Worm (Caenorhabditis elegans) whole organism, mixed stage, embryonic: ENCODE data around the gene Y111B2A.1.

Experiments
- M03D4.4 ChIP-seq: sonication (generic microtip); optimal IDR thresholded peaks from 2 replicates; lab custom pipeline; 2017; ENCODE audit warnings: mild to moderate bottlenecking, missing genetic modification characterization, missing compliant biosample characterization
- bed-3 ChIP-seq: fragments of 200-800 bp; sonication (Bioruptor generic); optimal IDR thresholded peaks from 3 replicates; lab custom pipeline; 2018; ENCODE audit warnings: mild to moderate bottlenecking, missing genetic modification characterization, moderate library complexity, missing compliant biosample characterization
- ceh-39 ChIP-seq: fragments of 150-350 bp; optimal IDR thresholded peaks from 2 replicates; lab custom pipeline; 2014; ENCODE audit warnings: missing biosample characterization, missing genetic modification characterization
- ceh-43 ChIP-seq: fragments of 200-800 bp; sonication (Bioruptor generic); optimal IDR thresholded peaks from 2 replicates; lab custom pipeline; 2018; ENCODE audit warnings: mild to moderate bottlenecking, missing genetic modification characterization, moderate library complexity, missing compliant biosample characterization
- ceh-83 ChIP-seq: fragments of 200-800 bp; sonication (Bioruptor generic); optimal IDR thresholded peaks from 2 replicates; lab custom pipeline; 2018; ENCODE audit warnings: mild to moderate bottlenecking, missing genetic modification characterization, missing compliant biosample characterization
- ces-1 ChIP-seq: fragments of 150-350 bp; optimal IDR thresholded peaks from 2 replicates; lab custom pipeline; 2014; ENCODE audit warnings: missing biosample characterization, missing genetic modification reagents, missing genetic modification characterization
- cnd-1 ChIP-seq: fragments of 200-800 bp; sonication (Bioruptor generic); optimal IDR thresholded peaks from 2 replicates; lab custom pipeline; 2018; ENCODE audit warnings: mild to moderate bottlenecking, missing genetic modification characterization, missing compliant biosample characterization
- drap-1 ChIP-seq: fragments of 200-800 bp; sonication (Bioruptor generic); optimal IDR thresholded peaks from 3 replicates; lab custom pipeline; 2018; ENCODE audit warnings: mild to moderate bottlenecking, missing genetic modification characterization, missing compliant biosample characterization
- elt-1 ChIP-seq: sonication (generic microtip); optimal IDR thresholded peaks from 2 replicates; lab custom pipeline; 2017; ENCODE audit warnings: missing genetic modification characterization, mild to moderate bottlenecking, missing compliant biosample characterization, antibody characterized with exemption, moderate library complexity, borderline replicate concordance; ENCODE audit not compliant: insufficient read depth
- flh-1 ChIP-seq: fragments of 200-800 bp; sonication (Bioruptor generic); optimal IDR thresholded peaks from 2 replicates; lab custom pipeline; 2018; ENCODE audit warnings: mild to moderate bottlenecking, missing genetic modification characterization, moderate library complexity, missing compliant biosample characterization
- ham-2 ChIP-seq: fragments of 200-800 bp; sonication (Bioruptor generic); optimal IDR thresholded peaks from 2 replicates; lab custom pipeline; 2018; ENCODE audit warnings: mild to moderate bottlenecking, missing genetic modification characterization, missing compliant biosample characterization
- hlh-1 ChIP-seq: fragments of 150-350 bp; optimal IDR thresholded peaks from 2 replicates; lab custom pipeline; 2014; ENCODE audit warnings: missing biosample characterization, missing genetic modification reagents, missing genetic modification characterization
- lin-13 ChIP-seq: fragments of 150-350 bp; optimal IDR thresholded peaks from 2 replicates; lab custom pipeline; 2014; ENCODE audit warnings: missing biosample characterization, missing genetic modification characterization
- lin-32 ChIP-seq: fragments of 200-800 bp; sonication (Bioruptor generic); optimal IDR thresholded peaks from 2 replicates; lab custom pipeline; 2018; ENCODE audit warnings: mild to moderate bottlenecking, missing genetic modification characterization, missing compliant biosample characterization
- lsy-2 ChIP-seq: fragments of 150-350 bp; optimal IDR thresholded peaks from 2 replicates; lab custom pipeline; 2014; ENCODE audit warnings: missing biosample characterization, missing genetic modification characterization
- mep-1 ChIP-seq: fragments of 150-350 bp; optimal IDR thresholded peaks from 2 replicates; lab custom pipeline; 2017; ENCODE audit warnings: missing biosample characterization, missing genetic modification reagents, missing genetic modification characterization, inconsistent platforms
- nhr-12 ChIP-seq: fragments of 150-350 bp; optimal IDR thresholded peaks from 2 replicates; lab custom pipeline; 2014; ENCODE audit warnings: missing biosample characterization, missing genetic modification characterization
- nhr-2 ChIP-seq: fragments of 150-350 bp; optimal IDR thresholded peaks from 2 replicates; lab custom pipeline; 2014; ENCODE audit warnings: missing biosample characterization, missing genetic modification characterization
- nhr-237 ChIP-seq: fragments of 150-350 bp; optimal IDR thresholded peaks from 2 replicates; lab custom pipeline; 2014; ENCODE audit warnings: missing biosample characterization, missing genetic modification characterization
- nhr-28 ChIP-seq: fragments of 150-350 bp; optimal IDR thresholded peaks from 2 replicates; lab custom pipeline; 2014; ENCODE audit warnings: missing biosample characterization, missing genetic modification characterization
- nhr-76 ChIP-seq: sonication (generic microtip); optimal IDR thresholded peaks from 2 replicates; lab custom pipeline; 2017; ENCODE audit warnings: missing biosample characterization, missing genetic modification characterization
- pha-4 ChIP-seq: fragments of 150-350 bp; optimal IDR thresholded peaks from 2 replicates; lab custom pipeline; 2018; ENCODE audit warnings: missing biosample characterization, missing genetic modification reagents, missing genetic modification characterization
- sem-2 ChIP-seq: fragments of 200-800 bp; sonication (Bioruptor generic); optimal IDR thresholded peaks from 2 replicates; lab custom pipeline; 2018; ENCODE audit warnings: mild to moderate bottlenecking, missing genetic modification characterization, missing compliant biosample characterization
- snpc-4 ChIP-seq: fragments of 150-350 bp; optimal IDR thresholded peaks from 2 replicates; lab custom pipeline; 2014; ENCODE audit warnings: missing biosample characterization, missing genetic modification characterization
- sptf-1 ChIP-seq: sonication (generic microtip); optimal IDR thresholded peaks from 2 replicates; lab custom pipeline; 2017; ENCODE audit warnings: mild to moderate bottlenecking, missing genetic modification characterization, moderate library complexity, missing compliant biosample characterization
- unc-120 ChIP-seq: sonication (generic microtip); optimal IDR thresholded peaks from 2 replicates; lab custom pipeline; 2017; ENCODE audit warnings: missing genetic modification characterization, missing compliant biosample characterization; ENCODE audit not compliant: poor library complexity, severe bottlenecking
- unc-39 ChIP-seq: fragments of 150-350 bp; optimal IDR thresholded peaks from 2 replicates; lab custom pipeline; 2014; ENCODE audit warnings: missing biosample characterization, missing genetic modification characterization
- unc-62 ChIP-seq: fragments of 150-350 bp; optimal IDR thresholded peaks from 2 replicates; lab custom pipeline; 2014; ENCODE audit warnings: missing biosample characterization, missing genetic modification reagents, missing genetic modification characterization
- zip-8 ChIP-seq: fragments of 150-350 bp; optimal IDR thresholded peaks from 2 replicates; lab custom pipeline; 2014; ENCODE audit warnings: missing biosample characterization, missing genetic modification characterization
- ztf-11 ChIP-seq: fragments of 150-350 bp; optimal IDR thresholded peaks from 2 replicates; lab custom pipeline; 2014; ENCODE audit warnings: missing biosample characterization, missing genetic modification characterization

Y111B2A.1 gene

DNA sequence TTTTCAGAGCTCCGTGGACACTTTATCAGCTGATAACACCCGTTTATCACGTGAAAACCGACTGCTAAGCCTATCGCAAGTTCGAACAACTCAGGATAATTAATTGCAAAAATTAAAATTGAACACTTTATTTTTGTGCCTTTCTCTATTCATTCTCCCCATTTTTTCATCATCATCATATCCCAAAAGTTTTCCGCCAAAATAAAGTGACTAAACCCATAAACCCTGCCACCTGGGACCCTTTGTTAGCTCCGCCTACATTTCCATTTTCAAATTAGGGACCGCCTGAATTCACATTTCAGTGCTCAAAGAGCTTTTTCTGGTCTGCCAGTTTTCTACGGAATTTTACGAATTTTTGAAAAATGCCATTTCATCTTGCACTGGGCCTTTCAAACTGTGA lies 11.0 kb downstream of the Y111B2A.1 start, which contains the start of gene arrd-16:
Gene arrd-16, plus strand, starts transcription at position 301 of the 400 bp plus-strand sequence.
- TF ChIP-seq drap-1 (no peak), cnd-1 (tag; lab: Kevin White, UChicago) (no peak), snpc-4 (tag; lab: Kevin White, UChicago) (no peak), unc-62 (GFP tag; lab: Kevin White, UChicago) (no peak), ceh-83 (GFP tag; lab: Kevin White, UChicago) (no peak), lin-13 (no peak), zip-8 (tag; lab: Kevin White, UChicago) (no peak), sptf-1 (tag; lab: Kevin White, UChicago) (no peak), elt-1 (tag; lab: Kevin White, UChicago) (no peak), ham-2 (GFP tag; lab: Kevin White, UChicago) (no peak), nhr-12 (no peak), nhr-76 (tag; lab: Kevin White, UChicago) (no peak), ceh-39 (tag; lab: Kevin White, UChicago) (no peak), bed-3 (no peak), ztf-11 (tag; lab: Kevin White, UChicago) (no peak), nhr-28 (tag; lab: Kevin White, UChicago) (no peak), pha-4 (tag; lab: Kevin White, UChicago) (no peak), lsy-2 (tag; lab: Kevin White, UChicago) (no peak), nhr-2 (tag; lab: Kevin White, UChicago) (no peak)

DNA sequence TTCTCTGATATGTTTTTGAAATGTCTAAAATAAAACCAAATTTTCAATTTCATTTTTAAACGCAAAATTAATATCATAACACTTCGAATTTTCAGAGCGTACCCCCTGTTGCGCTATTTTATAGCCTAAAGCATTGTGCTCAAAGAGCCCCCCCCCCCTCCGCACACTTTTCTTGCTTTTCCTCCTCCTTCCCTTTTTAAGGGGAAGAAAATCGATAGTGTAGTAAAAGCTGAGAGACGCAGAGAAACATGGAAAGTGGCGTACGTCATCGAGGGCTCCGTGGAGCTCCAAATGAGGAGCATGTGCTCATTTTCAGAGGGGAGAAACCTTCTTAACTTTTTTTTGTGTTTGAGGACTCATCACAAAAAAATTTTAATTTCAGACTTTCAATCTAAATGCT lies 22.9 kb downstream of the Y111B2A.1 start, which contains the start of gene cccp-1:
Gene cccp-1, plus strand, starts transcription at position 377 of the 400 bp plus-strand sequence.
- TF ChIP-seq lin-13 (no peak), ces-1 (GFP tag; lab: Kevin White, UChicago) (peak; percentile 58), hlh-1 (no peak)

ce11 chrIII:12470589-12470988 lies 24.9 kb downstream of the Y111B2A.1 start:
- no peak for TF ChIP-seq elt-1 (tag; lab: Kevin White, UChicago)
- TF ChIP-seq cnd-1 (tag; lab: Kevin White, UChicago), result no peak
- TF ChIP-seq, all 35 proteins: peak for 0

DNA sequence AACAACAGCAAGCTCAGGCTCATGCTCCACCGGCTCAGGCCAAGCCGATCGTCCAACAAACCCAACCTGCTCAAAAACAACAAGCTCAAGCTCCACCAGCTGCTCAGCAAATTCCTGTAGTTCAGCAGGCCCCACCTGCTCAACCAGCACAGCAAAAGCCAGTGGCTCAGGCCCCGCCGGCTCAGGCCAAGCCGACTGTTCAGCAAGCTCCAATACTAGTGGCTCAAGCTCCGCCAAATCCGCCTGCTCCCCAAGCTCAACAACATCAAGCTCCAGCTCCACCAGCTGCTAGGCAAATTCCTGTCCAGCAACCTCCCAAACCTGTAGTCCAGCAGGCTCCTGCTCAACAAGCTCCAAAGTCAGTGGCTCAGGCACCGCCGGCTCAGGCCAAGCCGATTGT lies 25.6 kb downstream of the Y111B2A.1 start:
- TF ChIP-seq ham-2 (GFP tag; lab: Kevin White, UChicago) (no peak), elt-1 (tag; lab: Kevin White, UChicago) (no peak), zip-8 (tag; lab: Kevin White, UChicago) (no peak), M03D4.4 (no peak), ces-1 (GFP tag; lab: Kevin White, UChicago) (no peak), sptf-1 (tag; lab: Kevin White, UChicago) (no peak), unc-62 (GFP tag; lab: Kevin White, UChicago) (no peak), lin-13 (no peak), nhr-2 (tag; lab: Kevin White, UChicago) (no peak), flh-1 (GFP tag; lab: Kevin White, UChicago) (no peak)

DNA sequence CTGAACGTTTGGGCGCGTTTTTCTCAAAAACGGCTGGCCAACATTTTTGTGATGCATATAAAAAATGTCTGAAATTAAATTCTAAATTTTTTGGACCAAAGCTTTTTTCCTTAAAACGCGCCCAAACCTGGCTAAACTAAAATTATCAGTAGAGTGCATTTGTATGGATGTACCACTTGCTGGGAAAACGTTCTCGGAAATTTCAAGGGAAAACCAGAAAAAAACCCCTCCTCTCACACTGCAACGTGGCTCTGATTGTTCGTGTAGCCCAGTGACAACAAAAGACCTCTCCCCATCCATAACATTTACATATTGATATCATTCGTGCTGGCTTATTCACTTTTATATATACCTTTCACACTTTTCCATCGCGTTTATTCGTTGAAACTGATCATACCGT lies 26.6 kb downstream of the Y111B2A.1 start, which contains the start of gene Y49E10.29:
Gene Y49E10.29, plus strand, starts transcription at position 301 of the 400 bp plus-strand sequence.
- TF ChIP-seq ceh-43 (no peak), lin-13 (no peak), hlh-1 (no peak), snpc-4 (tag; lab: Kevin White, UChicago) (no peak), nhr-237 (tag; lab: Kevin White, UChicago) (no peak), nhr-28 (tag; lab: Kevin White, UChicago) (no peak), ceh-83 (GFP tag; lab: Kevin White, UChicago) (no peak), nhr-76 (tag; lab: Kevin White, UChicago) (no peak)

- TF ChIP-seq hlh-1 (no peak), ceh-43 (no peak), lsy-2 (tag; lab: Kevin White, UChicago) (no peak), nhr-76 (tag; lab: Kevin White, UChicago) (no peak), ces-1 (GFP tag; lab: Kevin White, UChicago) (no peak), nhr-28 (tag; lab: Kevin White, UChicago) (no peak), M03D4.4 (no peak), ceh-39 (tag; lab: Kevin White, UChicago) (no peak), sem-2 (GFP tag; lab: Kevin White, UChicago) (no peak), lin-32 (GFP tag; lab: Kevin White, UChicago) (no peak), zip-8 (tag; lab: Kevin White, UChicago) (no peak), pha-4 (tag; lab: Kevin White, UChicago) (no peak), unc-120 (tag; lab: Kevin White, UChicago) (no peak), lin-13 (no peak), cnd-1 (tag; lab: Kevin White, UChicago) (no peak), ceh-83 (GFP tag; lab: Kevin White, UChicago) (no peak), snpc-4 (tag; lab: Kevin White, UChicago) (no peak), nhr-237 (tag; lab: Kevin White, UChicago) (no peak), mep-1 (tag; lab: Kevin White, UChicago) (no peak), unc-39 (tag; lab: Kevin White, UChicago) (no peak)
These were observed 29.1 kb downstream of the Y111B2A.1 start, which contains the start of gene pstk-1 for ce11 chrIII:12466310-12466709. TSS of gene pstk-1 (plus strand) at chrIII:12466610.
